Worm (Caenorhabditis elegans): ENCODE measurements around the gene K02D10.1.

ce11 chrIII:8731310-8731709, 38.0 kb upstream of the K02D10.1 start, which contains the start of gene ZK370.4:
- TF ChIP-seq ama-1 (optimal IDR thresholded peaks at IDR 0.05) = no peak
- no peak for TF ChIP-seq hmbx-1 (tag; optimal IDR thresholded peaks at IDR 0.05)
- TF ChIP-seq B0310.2 (tag; optimal IDR thresholded peaks at IDR 0.05) = no peak
- TF ChIP-seq flt-1 (GFP tag; IDR thresholded peaks at IDR 0.05) = no peak
- TF ChIP-seq ceh-13 (GFP tag; optimal IDR thresholded peaks at IDR 0.05) = no peak
- no peak for TF ChIP-seq pes-1 (GFP tag; IDR thresholded peaks at IDR 0.05)
- no peak for TF ChIP-seq tbx-11 (GFP tag; IDR thresholded peaks at IDR 0.05)
- TF ChIP-seq ceh-36 (tag; optimal IDR thresholded peaks at IDR 0.05) = no peak
- no peak for TF ChIP-seq aly-1 (tag; optimal IDR thresholded peaks at IDR 0.05)
- no peak for TF ChIP-seq tra-4 (tag; optimal IDR thresholded peaks at IDR 0.05)
- TF ChIP-seq hnd-1 (tag; optimal IDR thresholded peaks at IDR 0.05) = no peak
